Worm (Caenorhabditis elegans) whole organism, mixed stage, embryonic: Measurements from ENCODE around the gene lin-15B.

Experiments
- M03D4.4 ChIP-seq: sonication (generic microtip); optimal IDR thresholded peaks from 2 replicates; lab custom pipeline; 2017; ENCODE audit warnings: mild to moderate bottlenecking, missing genetic modification characterization, missing compliant biosample characterization
- bed-3 ChIP-seq: fragments of 200-800 bp; sonication (Bioruptor generic); optimal IDR thresholded peaks from 3 replicates; lab custom pipeline; 2018; ENCODE audit warnings: mild to moderate bottlenecking, missing genetic modification characterization, moderate library complexity, missing compliant biosample characterization
- blmp-1 ChIP-seq: fragments of 150-350 bp; optimal IDR thresholded peaks from 2 replicates; lab custom pipeline; 2014; ENCODE audit warnings: missing biosample characterization, missing genetic modification characterization
- ceh-39 ChIP-seq: fragments of 150-350 bp; optimal IDR thresholded peaks from 2 replicates; lab custom pipeline; 2014; ENCODE audit warnings: missing biosample characterization, missing genetic modification characterization
- ceh-43 ChIP-seq: fragments of 200-800 bp; sonication (Bioruptor generic); optimal IDR thresholded peaks from 2 replicates; lab custom pipeline; 2018; ENCODE audit warnings: mild to moderate bottlenecking, missing genetic modification characterization, moderate library complexity, missing compliant biosample characterization
- ceh-83 ChIP-seq: fragments of 200-800 bp; sonication (Bioruptor generic); optimal IDR thresholded peaks from 2 replicates; lab custom pipeline; 2018; ENCODE audit warnings: mild to moderate bottlenecking, missing genetic modification characterization, missing compliant biosample characterization
- ces-1 ChIP-seq: fragments of 150-350 bp; optimal IDR thresholded peaks from 2 replicates; lab custom pipeline; 2014; ENCODE audit warnings: missing biosample characterization, missing genetic modification reagents, missing genetic modification characterization
- cnd-1 ChIP-seq: fragments of 200-800 bp; sonication (Bioruptor generic); optimal IDR thresholded peaks from 2 replicates; lab custom pipeline; 2018; ENCODE audit warnings: mild to moderate bottlenecking, missing genetic modification characterization, missing compliant biosample characterization
- drap-1 ChIP-seq: fragments of 200-800 bp; sonication (Bioruptor generic); optimal IDR thresholded peaks from 3 replicates; lab custom pipeline; 2018; ENCODE audit warnings: mild to moderate bottlenecking, missing genetic modification characterization, missing compliant biosample characterization
- elt-1 ChIP-seq: sonication (generic microtip); optimal IDR thresholded peaks from 2 replicates; lab custom pipeline; 2017; ENCODE audit warnings: missing genetic modification characterization, mild to moderate bottlenecking, missing compliant biosample characterization, antibody characterized with exemption, moderate library complexity, borderline replicate concordance; ENCODE audit not compliant: insufficient read depth
- elt-3 ChIP-seq: fragments of 150-350 bp; optimal IDR thresholded peaks from 2 replicates; lab custom pipeline; 2014; ENCODE audit warnings: missing biosample characterization, missing genetic modification characterization
- flh-1 ChIP-seq: fragments of 200-800 bp; sonication (Bioruptor generic); optimal IDR thresholded peaks from 2 replicates; lab custom pipeline; 2018; ENCODE audit warnings: mild to moderate bottlenecking, missing genetic modification characterization, moderate library complexity, missing compliant biosample characterization
- ham-2 ChIP-seq: fragments of 200-800 bp; sonication (Bioruptor generic); optimal IDR thresholded peaks from 2 replicates; lab custom pipeline; 2018; ENCODE audit warnings: mild to moderate bottlenecking, missing genetic modification characterization, missing compliant biosample characterization
- hlh-1 ChIP-seq: fragments of 150-350 bp; optimal IDR thresholded peaks from 2 replicates; lab custom pipeline; 2014; ENCODE audit warnings: missing biosample characterization, missing genetic modification reagents, missing genetic modification characterization
- lin-13 ChIP-seq: fragments of 150-350 bp; optimal IDR thresholded peaks from 2 replicates; lab custom pipeline; 2014; ENCODE audit warnings: missing biosample characterization, missing genetic modification characterization
- lin-32 ChIP-seq: fragments of 200-800 bp; sonication (Bioruptor generic); optimal IDR thresholded peaks from 2 replicates; lab custom pipeline; 2018; ENCODE audit warnings: mild to moderate bottlenecking, missing genetic modification characterization, missing compliant biosample characterization
- lsy-2 ChIP-seq: fragments of 150-350 bp; optimal IDR thresholded peaks from 2 replicates; lab custom pipeline; 2014; ENCODE audit warnings: missing biosample characterization, missing genetic modification characterization
- mab-5 ChIP-seq: fragments of 150-350 bp; optimal IDR thresholded peaks from 2 replicates; lab custom pipeline; 2014; ENCODE audit warnings: missing biosample characterization, missing genetic modification characterization
- mep-1 ChIP-seq: fragments of 150-350 bp; optimal IDR thresholded peaks from 2 replicates; lab custom pipeline; 2017; ENCODE audit warnings: missing biosample characterization, missing genetic modification reagents, missing genetic modification characterization, inconsistent platforms
- mls-2 ChIP-seq: sonication (generic microtip); optimal IDR thresholded peaks from 2 replicates; lab custom pipeline; 2016; ENCODE audit warnings: mild to moderate bottlenecking, missing genetic modification characterization, moderate library complexity, missing compliant biosample characterization
- nhr-12 ChIP-seq: fragments of 150-350 bp; optimal IDR thresholded peaks from 2 replicates; lab custom pipeline; 2014; ENCODE audit warnings: missing biosample characterization, missing genetic modification characterization
- nhr-2 ChIP-seq: fragments of 150-350 bp; optimal IDR thresholded peaks from 2 replicates; lab custom pipeline; 2014; ENCODE audit warnings: missing biosample characterization, missing genetic modification characterization
- nhr-237 ChIP-seq: fragments of 150-350 bp; optimal IDR thresholded peaks from 2 replicates; lab custom pipeline; 2014; ENCODE audit warnings: missing biosample characterization, missing genetic modification characterization
- nhr-28 ChIP-seq: fragments of 150-350 bp; optimal IDR thresholded peaks from 2 replicates; lab custom pipeline; 2014; ENCODE audit warnings: missing biosample characterization, missing genetic modification characterization
- nhr-76 ChIP-seq: sonication (generic microtip); optimal IDR thresholded peaks from 2 replicates; lab custom pipeline; 2017; ENCODE audit warnings: missing biosample characterization, missing genetic modification characterization
- pha-4 ChIP-seq: fragments of 150-350 bp; optimal IDR thresholded peaks from 2 replicates; lab custom pipeline; 2018; ENCODE audit warnings: missing biosample characterization, missing genetic modification reagents, missing genetic modification characterization
- sem-2 ChIP-seq: fragments of 200-800 bp; sonication (Bioruptor generic); optimal IDR thresholded peaks from 2 replicates; lab custom pipeline; 2018; ENCODE audit warnings: mild to moderate bottlenecking, missing genetic modification characterization, missing compliant biosample characterization
- snpc-4 ChIP-seq: fragments of 150-350 bp; optimal IDR thresholded peaks from 2 replicates; lab custom pipeline; 2014; ENCODE audit warnings: missing biosample characterization, missing genetic modification characterization
- sptf-1 ChIP-seq: sonication (generic microtip); optimal IDR thresholded peaks from 2 replicates; lab custom pipeline; 2017; ENCODE audit warnings: mild to moderate bottlenecking, missing genetic modification characterization, moderate library complexity, missing compliant biosample characterization
- tbx-8 ChIP-seq: fragments of 200-800 bp; sonication (Bioruptor generic); optimal IDR thresholded peaks from 2 replicates; lab custom pipeline; 2018; ENCODE audit warnings: mild to moderate bottlenecking, missing genetic modification characterization, moderate library complexity, missing compliant biosample characterization
- unc-120 ChIP-seq: sonication (generic microtip); optimal IDR thresholded peaks from 2 replicates; lab custom pipeline; 2017; ENCODE audit warnings: missing genetic modification characterization, missing compliant biosample characterization; ENCODE audit not compliant: poor library complexity, severe bottlenecking
- unc-39 ChIP-seq: fragments of 150-350 bp; optimal IDR thresholded peaks from 2 replicates; lab custom pipeline; 2014; ENCODE audit warnings: missing biosample characterization, missing genetic modification characterization
- unc-62 ChIP-seq: fragments of 150-350 bp; optimal IDR thresholded peaks from 2 replicates; lab custom pipeline; 2014; ENCODE audit warnings: missing biosample characterization, missing genetic modification reagents, missing genetic modification characterization
- zip-8 ChIP-seq: fragments of 150-350 bp; optimal IDR thresholded peaks from 2 replicates; lab custom pipeline; 2014; ENCODE audit warnings: missing biosample characterization, missing genetic modification characterization
- ztf-11 ChIP-seq: fragments of 150-350 bp; optimal IDR thresholded peaks from 2 replicates; lab custom pipeline; 2014; ENCODE audit warnings: missing biosample characterization, missing genetic modification characterization

lin-15B gene

DNA sequence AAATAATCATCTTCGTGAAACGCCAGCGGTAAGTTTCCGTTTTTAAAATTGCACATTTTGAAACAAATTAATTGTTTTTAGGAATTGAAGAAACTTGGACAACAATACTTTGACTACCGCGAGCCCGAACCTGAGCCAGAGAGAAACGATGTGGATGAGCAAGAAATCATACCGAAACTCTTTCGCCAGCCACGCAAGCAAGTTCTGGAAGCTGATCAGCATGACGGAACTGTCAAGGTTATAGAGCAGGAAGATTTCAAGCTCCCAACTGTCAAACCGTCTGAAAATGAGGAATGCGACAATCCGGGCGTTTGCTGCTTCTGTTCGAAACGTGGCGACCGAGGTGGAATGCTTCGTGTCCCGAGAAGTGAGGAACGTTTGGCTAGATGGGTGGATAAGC, 4.4 kb downstream of the lin-15B start:
- TF ChIP-seq cnd-1 (tag; lab: Kevin White, UChicago) (no peak), drap-1 (GFP tag; lab: Kevin White, UChicago) (no peak), mls-2 (tag; lab: Kevin White, UChicago) (no peak), mab-5 (tag; lab: Kevin White, UChicago) (no peak), lin-13 (tag; lab: Kevin White, UChicago) (no peak), nhr-12 (no peak), mep-1 (tag; lab: Kevin White, UChicago) (no peak), hlh-1 (tag; lab: Kevin White, UChicago) (no peak), ztf-11 (tag; lab: Kevin White, UChicago) (no peak), nhr-2 (tag; lab: Kevin White, UChicago) (no peak), unc-39 (tag; lab: Kevin White, UChicago) (no peak), tbx-8 (GFP tag; lab: Kevin White, UChicago) (no peak), blmp-1 (tag; lab: Kevin White, UChicago) (no peak)

- TF ChIP-seq blmp-1 (tag; lab: Kevin White, UChicago): peak; percentile 42
- TF ChIP-seq nhr-237 (tag; lab: Kevin White, UChicago): no peak
Measured at ce11 chrX:15731668-15732067, 5.7 kb downstream of the lin-15B start, which contains the start of gene lin-15A. lin-15A (plus strand) TSS chrX:15731968.

- TF ChIP-seq lin-32 (no peak), unc-39 (tag; lab: Kevin White, UChicago) (no peak), elt-3 (tag; lab: Kevin White, UChicago) (no peak), lsy-2 (peak; percentile 54), nhr-237 (tag; lab: Kevin White, UChicago) (no peak), mls-2 (tag; lab: Kevin White, UChicago) (no peak), snpc-4 (tag; lab: Kevin White, UChicago) (no peak), mep-1 (tag; lab: Kevin White, UChicago) (peak; percentile 6)
Measured at ce11 chrX:15736419-15736818, 10.5 kb downstream of the lin-15B start.

DNA sequence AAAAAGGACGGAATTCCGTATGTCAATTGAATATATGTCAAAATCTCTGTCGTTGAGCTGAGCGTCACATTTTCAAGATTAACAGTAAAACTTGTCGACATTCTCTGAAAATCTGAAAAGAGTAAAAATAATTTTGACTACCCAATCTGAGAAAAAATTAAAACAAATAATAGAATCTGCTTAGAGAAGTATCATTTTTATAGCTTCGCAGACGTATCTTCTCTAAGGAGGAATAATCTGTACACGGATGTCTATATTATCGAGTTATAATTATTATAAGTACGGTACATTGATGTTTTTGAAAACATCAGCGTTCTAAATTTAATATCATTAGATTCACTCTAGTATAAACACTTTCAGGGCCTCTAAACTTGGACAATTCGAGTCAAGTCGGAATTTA, 14.6 kb downstream of the lin-15B start, which contains the start of gene srg-64:
TSS of gene srg-64 (minus strand) at position 101 of the 400 bp plus-strand sequence.
- TF ChIP-seq zip-8 (tag; lab: Kevin White, UChicago): no peak
- TF ChIP-seq mls-2 (tag; lab: Kevin White, UChicago): no peak
- TF ChIP-seq snpc-4 (tag; lab: Kevin White, UChicago): no peak
- TF ChIP-seq blmp-1 (tag; lab: Kevin White, UChicago): no peak
- TF ChIP-seq flh-1 (GFP tag; lab: Kevin White, UChicago): no peak
- no peak for TF ChIP-seq lsy-2
- TF ChIP-seq unc-39 (tag; lab: Kevin White, UChicago): no peak
- no peak for TF ChIP-seq unc-62 (GFP tag; lab: Kevin White, UChicago)
- no peak for TF ChIP-seq ces-1 (GFP tag; lab: Kevin White, UChicago)

- peak; percentile 28 for TF ChIP-seq lin-13 (tag; lab: Kevin White, UChicago)
- TF ChIP-seq bed-3: peak; percentile 88
- TF ChIP-seq lin-32: peak; percentile 78
- TF ChIP-seq ham-2 (GFP tag; lab: Kevin White, UChicago): peak; percentile 85
- TF ChIP-seq sem-2: peak; percentile 79
- TF ChIP-seq ceh-83 (GFP tag; lab: Kevin White, UChicago): peak; percentile 90
- TF ChIP-seq ztf-11 (tag; lab: Kevin White, UChicago): peak; percentile 4
- TF ChIP-seq blmp-1 (tag; lab: Kevin White, UChicago): no peak
- TF ChIP-seq tbx-8 (GFP tag; lab: Kevin White, UChicago): peak; percentile 70
- peak; percentile 35 for TF ChIP-seq unc-62 (GFP tag; lab: Kevin White, UChicago)
- TF ChIP-seq lsy-2: peak; percentile 51
- peak; percentile 92 for TF ChIP-seq M03D4.4 (tag; lab: Kevin White, UChicago)
- peak; percentile 85 for TF ChIP-seq ceh-43 (GFP tag; lab: Kevin White, UChicago)
- peak; percentile 96 for TF ChIP-seq sptf-1 (tag; lab: Kevin White, UChicago)
- TF ChIP-seq hlh-1 (tag; lab: Kevin White, UChicago): peak; percentile 20
- peak; percentile 90 for TF ChIP-seq cnd-1 (tag; lab: Kevin White, UChicago)
- no peak for TF ChIP-seq nhr-12
- TF ChIP-seq nhr-237 (tag; lab: Kevin White, UChicago): peak; percentile 66
- no peak for TF ChIP-seq nhr-76 (tag; lab: Kevin White, UChicago)
- peak; percentile 1 for TF ChIP-seq pha-4 (tag; lab: Kevin White, UChicago)
- TF ChIP-seq zip-8 (tag; lab: Kevin White, UChicago): no peak
- peak; percentile 94 for TF ChIP-seq mls-2 (tag; lab: Kevin White, UChicago)
- peak; percentile 2 for TF ChIP-seq nhr-28 (tag; lab: Kevin White, UChicago)
- TF ChIP-seq flh-1 (GFP tag; lab: Kevin White, UChicago): peak; percentile 81
- TF ChIP-seq elt-1 (tag; lab: Kevin White, UChicago): no peak
- peak; percentile 78 for TF ChIP-seq unc-120 (tag; lab: Kevin White, UChicago)
- peak; percentile 94 for TF ChIP-seq drap-1 (GFP tag; lab: Kevin White, UChicago)
- TF ChIP-seq ceh-39: no peak
Measured at ce11 chrX:15741852-15742251, 15.9 kb downstream of the lin-15B start.
